Worm (Caenorhabditis elegans) whole organism, L1 larva: ENCODE data around the gene pak-1.

Source experiments
- C04F5.9 ChIP-seq: sonication (generic microtip); optimal IDR thresholded peaks from 2 replicates; lab custom pipeline; 2016; ENCODE audit warnings: missing genetic modification characterization, missing compliant biosample characterization
- Y116A8C.19 ChIP-seq: sonication (generic microtip); optimal IDR thresholded peaks from 2 replicates; lab custom pipeline; 2016; ENCODE audit warnings: missing compliant biosample characterization, missing genetic modification characterization, borderline replicate concordance
- alr-1 ChIP-seq: fragments of 200-800 bp; sonication (Bioruptor generic); optimal IDR thresholded peaks from 2 replicates; lab custom pipeline; 2018; ENCODE audit warnings: borderline replicate concordance, mild to moderate bottlenecking, missing genetic modification characterization, missing compliant biosample characterization
- aly-2 ChIP-seq: fragments of 150-350 bp; optimal IDR thresholded peaks from 2 replicates; lab custom pipeline; 2014; ENCODE audit warnings: missing biosample characterization, missing genetic modification characterization
- ama-1 ChIP-seq: fragments of 150-350 bp; optimal IDR thresholded peaks from 2 replicates; lab custom pipeline; 2014
- blmp-1 ChIP-seq: fragments of 150-350 bp; optimal IDR thresholded peaks from 2 replicates; lab custom pipeline; 2014; ENCODE audit warnings: missing biosample characterization, missing genetic modification characterization
- ceh-63 ChIP-seq: fragments of 200-800 bp; sonication (Bioruptor generic); optimal IDR thresholded peaks from 2 replicates; lab custom pipeline; 2018; ENCODE audit warnings: mild to moderate bottlenecking, missing genetic modification characterization, missing compliant biosample characterization
- ceh-82 ChIP-seq, 3 experiments: fragments of 150-350 bp in 1 of 3; sonication (generic microtip) in 2 of 3; optimal IDR thresholded peaks; 2 replicates each; lab custom pipeline; 2014 to 2017; ENCODE audit warnings: missing biosample characterization in 3 of 3, missing genetic modification characterization in 3 of 3
- ceh-88 ChIP-seq: fragments of 200-800 bp; sonication (Bioruptor generic); IDR thresholded peaks from 2 replicates; pipeline ENCODE4 v1.3.6; 2022; ENCODE audit warnings: missing genetic modification characterization, missing compliant biosample characterization
- dsc-1 ChIP-seq: sonication (generic microtip); optimal IDR thresholded peaks from 2 replicates; lab custom pipeline; 2016; ENCODE audit warnings: mild to moderate bottlenecking, missing genetic modification characterization, missing compliant biosample characterization
- efl-1 ChIP-seq, 4 experiments: fragments of 150-350 bp; optimal IDR thresholded peaks in 3 of 4; peaks in 1 of 4; 1 replicate in 1 of 4; 2 replicates in 3 of 4; lab custom pipeline; 2014; ENCODE audit warnings: missing biosample characterization in 2 of 4, missing genetic modification characterization in 2 of 4, missing genetic modification reagents in 2 of 4
- efl-3 ChIP-seq: fragments of 200-800 bp; sonication (Bioruptor generic); optimal IDR thresholded peaks from 2 replicates; lab custom pipeline; 2018; ENCODE audit warnings: mild to moderate bottlenecking, missing genetic modification characterization, missing compliant biosample characterization
- egl-13 ChIP-seq: sonication (generic microtip); optimal IDR thresholded peaks from 2 replicates; lab custom pipeline; 2016; ENCODE audit warnings: missing genotype, missing genetic modification reagents, missing genetic modification characterization, missing compliant biosample characterization
- elt-3 ChIP-seq, 6 experiments: fragments of 150-350 bp in 1 of 6; sonication (generic microtip); optimal IDR thresholded peaks; 2 replicates each; lab custom pipeline; 2017 to 2018; ENCODE audit warnings: missing biosample characterization in 6 of 6, missing genetic modification characterization in 6 of 6, inconsistent platforms in 1 of 6
- fkh-10 ChIP-seq: sonication (generic microtip); optimal IDR thresholded peaks from 2 replicates; lab custom pipeline; 2017; ENCODE audit warnings: missing biosample characterization, missing genetic modification reagents, missing genetic modification characterization
- fos-1 ChIP-seq: fragments of 150-350 bp; optimal IDR thresholded peaks from 2 replicates; lab custom pipeline; 2014; ENCODE audit warnings: missing biosample characterization, missing genetic modification characterization
- hpl-2 ChIP-seq: fragments of 150-350 bp; optimal IDR thresholded peaks from 2 replicates; lab custom pipeline; 2014; ENCODE audit warnings: missing biosample characterization, missing genetic modification reagents, missing genetic modification characterization
- irx-1 ChIP-seq: sonication (generic microtip); optimal IDR thresholded peaks from 2 replicates; lab custom pipeline; 2016; ENCODE audit warnings: missing genetic modification characterization, missing compliant biosample characterization
- jun-1 ChIP-seq: fragments of 150-350 bp; optimal IDR thresholded peaks from 2 replicates; lab custom pipeline; 2014; ENCODE audit warnings: missing biosample characterization, missing genetic modification reagents, missing genetic modification characterization
- lin-14 ChIP-seq: fragments of 200-800 bp; sonication (Bioruptor generic); optimal IDR thresholded peaks from 2 replicates; lab custom pipeline; 2018; ENCODE audit warnings: mild to moderate bottlenecking, missing genetic modification characterization, moderate library complexity, missing compliant biosample characterization
- lin-35 ChIP-seq, 2 experiments: fragments of 150-350 bp; optimal IDR thresholded peaks; 2 replicates each; lab custom pipeline; 2014; ENCODE audit warnings: missing biosample characterization in 2 of 2, missing genetic modification characterization in 2 of 2, missing genetic modification reagents in 2 of 2
- lin-39 ChIP-seq: fragments of 150-350 bp; optimal IDR thresholded peaks from 2 replicates; lab custom pipeline; 2014; ENCODE audit warnings: missing biosample characterization, missing genetic modification reagents, missing genetic modification characterization
- lir-3 ChIP-seq: sonication (generic microtip); optimal IDR thresholded peaks from 2 replicates; lab custom pipeline; 2016; ENCODE audit warnings: mild to moderate bottlenecking, missing genetic modification characterization, moderate library complexity, missing compliant biosample characterization; ENCODE audit not compliant: poor library complexity
- lsy-2 ChIP-seq, 2 experiments: fragments of 150-350 bp; optimal IDR thresholded peaks; 2 replicates each; lab custom pipeline; 2014; ENCODE audit warnings: missing biosample characterization in 2 of 2, missing genetic modification characterization in 2 of 2
- mdl-1 ChIP-seq, 2 experiments: fragments of 150-350 bp; optimal IDR thresholded peaks; 2 replicates each; lab custom pipeline; 2014 to 2017; ENCODE audit warnings: missing biosample characterization in 2 of 2, missing genetic modification characterization in 2 of 2, inconsistent platforms in 1 of 2
- mef-2 ChIP-seq: fragments of 150-350 bp; optimal IDR thresholded peaks from 2 replicates; lab custom pipeline; 2014; ENCODE audit warnings: missing biosample characterization, missing genetic modification characterization
- mep-1 ChIP-seq: fragments of 150-350 bp; optimal IDR thresholded peaks from 2 replicates; lab custom pipeline; 2014; ENCODE audit warnings: missing biosample characterization, missing genetic modification characterization
- nhr-20 ChIP-seq: sonication (generic microtip); optimal IDR thresholded peaks from 2 replicates; lab custom pipeline; 2016; ENCODE audit warnings: mild to moderate bottlenecking, missing genetic modification characterization, missing compliant biosample characterization
- nhr-237 ChIP-seq: fragments of 150-350 bp; optimal IDR thresholded peaks from 2 replicates; lab custom pipeline; 2014; ENCODE audit warnings: missing biosample characterization, missing genetic modification characterization
- nhr-28 ChIP-seq: fragments of 150-350 bp; optimal IDR thresholded peaks from 2 replicates; lab custom pipeline; 2014; ENCODE audit warnings: missing biosample characterization, missing genetic modification characterization
- nhr-47 ChIP-seq: sonication (generic microtip); optimal IDR thresholded peaks from 2 replicates; lab custom pipeline; 2016; ENCODE audit warnings: mild to moderate bottlenecking, missing genetic modification characterization, moderate library complexity, missing compliant biosample characterization
- nhr-71 ChIP-seq: sonication (generic microtip); optimal IDR thresholded peaks from 2 replicates; lab custom pipeline; 2016; ENCODE audit warnings: mild to moderate bottlenecking, missing genetic modification characterization, moderate library complexity, missing compliant biosample characterization
- nhr-76 ChIP-seq: sonication (generic microtip); optimal IDR thresholded peaks from 2 replicates; lab custom pipeline; 2017; ENCODE audit warnings: missing biosample characterization, missing genetic modification characterization
- nhr-77 ChIP-seq: fragments of 150-350 bp; optimal IDR thresholded peaks from 2 replicates; lab custom pipeline; 2014; ENCODE audit warnings: missing biosample characterization, missing genetic modification characterization
- nhr-84 ChIP-seq: sonication (generic microtip); optimal IDR thresholded peaks from 2 replicates; lab custom pipeline; 2017; ENCODE audit warnings: missing biosample characterization, missing genetic modification characterization
- nhr-85 ChIP-seq: sonication (generic microtip); peaks from one replicate; lab custom pipeline; 2016; ENCODE audit warnings: missing genetic modification characterization, inconsistent platforms, missing compliant biosample characterization
- nhr-90 ChIP-seq: sonication (generic microtip); optimal IDR thresholded peaks from 2 replicates; lab custom pipeline; 2016; ENCODE audit warnings: mild to moderate bottlenecking, missing genetic modification characterization, missing compliant biosample characterization; ENCODE audit not compliant: poor library complexity
- pag-3 ChIP-seq: sonication (generic microtip); optimal IDR thresholded peaks from 2 replicates; lab custom pipeline; 2017; ENCODE audit warnings: missing genetic modification characterization, mild to moderate bottlenecking, missing compliant biosample characterization, antibody characterized with exemption, borderline replicate concordance; ENCODE audit not compliant: insufficient read depth
- pax-3 ChIP-seq: fragments of 200-800 bp; sonication (Bioruptor generic); optimal IDR thresholded peaks from 2 replicates; lab custom pipeline; 2018; ENCODE audit warnings: mild to moderate bottlenecking, missing genetic modification characterization, moderate library complexity, missing compliant biosample characterization
- skn-1 ChIP-seq: fragments of 150-350 bp; optimal IDR thresholded peaks from 2 replicates; lab custom pipeline; 2014; ENCODE audit warnings: missing biosample characterization, missing genetic modification characterization
- snpc-4 ChIP-seq: fragments of 150-350 bp; optimal IDR thresholded peaks from 2 replicates; lab custom pipeline; 2014; ENCODE audit warnings: missing biosample characterization, missing genetic modification characterization
- sox-4 ChIP-seq: sonication (generic microtip); optimal IDR thresholded peaks from 2 replicates; lab custom pipeline; 2016; ENCODE audit warnings: missing genetic modification characterization, missing compliant biosample characterization
- sptf-1 ChIP-seq: fragments of 150-350 bp; optimal IDR thresholded peaks from 2 replicates; lab custom pipeline; 2014; ENCODE audit warnings: missing biosample characterization, missing genetic modification characterization
- swsn-7 ChIP-seq: sonication (generic microtip); optimal IDR thresholded peaks from 2 replicates; lab custom pipeline; 2016; ENCODE audit warnings: missing genetic modification characterization, missing compliant biosample characterization
- tlp-1 ChIP-seq: fragments of 150-350 bp; optimal IDR thresholded peaks from 2 replicates; lab custom pipeline; 2014; ENCODE audit warnings: missing biosample characterization, missing genetic modification characterization
- unc-130 ChIP-seq: fragments of 150-350 bp; optimal IDR thresholded peaks from 2 replicates; lab custom pipeline; 2017; ENCODE audit warnings: missing biosample characterization, missing genetic modification characterization, inconsistent platforms
- unc-30 ChIP-seq: sonication (generic microtip); optimal IDR thresholded peaks from 2 replicates; lab custom pipeline; 2017; ENCODE audit warnings: missing biosample characterization, missing genetic modification characterization
- unc-62 ChIP-seq: fragments of 150-350 bp; optimal IDR thresholded peaks from 2 replicates; lab custom pipeline; 2014; ENCODE audit warnings: missing biosample characterization, missing genetic modification reagents, missing genetic modification characterization
- unc-98 ChIP-seq: fragments of 200-800 bp; sonication (Bioruptor generic); IDR thresholded peaks from 2 replicates; pipeline ENCODE4 v1.3.6; 2022; ENCODE audit warnings: missing genetic modification characterization, missing compliant biosample characterization
- vab-15 ChIP-seq: sonication (generic microtip); optimal IDR thresholded peaks from 2 replicates; lab custom pipeline; 2017; ENCODE audit warnings: missing genotype, mild to moderate bottlenecking, missing genetic modification characterization, missing compliant biosample characterization
- xbp-1 ChIP-seq: sonication (generic microtip); optimal IDR thresholded peaks from 2 replicates; lab custom pipeline; 2016; ENCODE audit warnings: missing genetic modification characterization, missing compliant biosample characterization

Gene pak-1

DNA sequence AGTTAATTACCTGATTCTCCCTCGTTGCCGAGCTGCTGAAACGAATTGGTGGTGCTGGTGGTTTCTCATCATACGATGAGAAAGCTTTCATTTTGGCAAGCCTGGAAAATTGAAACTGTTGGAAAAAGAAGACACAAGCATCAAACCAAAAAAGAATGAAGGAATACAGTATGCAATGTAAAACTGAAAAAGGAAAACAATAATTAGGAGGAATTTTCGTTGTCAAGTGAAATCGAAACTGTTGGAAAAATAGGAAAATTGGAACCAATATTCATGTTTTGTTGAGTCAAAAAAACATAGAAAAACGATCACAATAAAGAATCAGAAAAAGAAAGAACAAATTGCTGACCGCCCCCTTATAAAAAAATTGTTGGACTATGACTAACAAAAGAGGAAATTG, at the start of gene pak-1:
Gene pak-1 (minus strand): TSS at position 101 of the 400 bp plus-strand sequence.
- TF ChIP-seq nhr-237 (tag; lab: Kevin White, UChicago) = no peak
- TF ChIP-seq lir-3 (tag; lab: Kevin White, UChicago) = no peak

- TF ChIP-seq efl-1 (optimal IDR thresholded peaks at IDR 0.05; lab: Kevin White, UChicago) (peak; percentile 23 to 28), efl-1 (GFP tag; optimal IDR thresholded peaks at IDR 0.05 in 1 of 2; lab: Kevin White, UChicago) (peak in 1 of 2 experiments; percentile 60), C04F5.9 (no peak), nhr-85 (tag; lab: Kevin White, UChicago) (peak; percentile 54), nhr-237 (tag; lab: Kevin White, UChicago) (no peak), xbp-1 (peak; percentile 98), lin-39 (tag; lab: Kevin White, UChicago) (no peak), blmp-1 (tag; lab: Kevin White, UChicago) (no peak), lsy-2 (tag; optimal IDR thresholded peaks at IDR 0.05; lab: Kevin White, UChicago) (peak; percentile 19 to 46), nhr-28 (tag; lab: Kevin White, UChicago) (no peak), ama-1 (lab: Kevin White, UChicago) (no peak), unc-30 (no peak), ceh-82 (tag; optimal IDR thresholded peaks at IDR 0.05; lab: Kevin White, UChicago) (peak; percentile 30 to 58 (median 51)), Y116A8C.19 (tag; lab: Kevin White, UChicago) (no peak), mef-2 (no peak), nhr-84 (no peak), unc-130 (peak; percentile 44), fkh-10 (GFP tag; lab: Kevin White, UChicago) (no peak), sptf-1 (no peak), lir-3 (tag; lab: Kevin White, UChicago) (no peak), vab-15 (tag; lab: Kevin White, UChicago) (peak; percentile 26), pax-3 (tag; lab: Kevin White, UChicago) (no peak), unc-62 (GFP tag; lab: Kevin White, UChicago) (no peak), snpc-4 (tag; lab: Kevin White, UChicago) (no peak), sox-4 (tag; lab: Kevin White, UChicago) (peak; percentile 30), jun-1 (tag; lab: Kevin White, UChicago) (no peak), mdl-1 (tag; optimal IDR thresholded peaks at IDR 0.05; lab: Kevin White, UChicago) (peak in 1 of 2 experiments; percentile 39), unc-98 (GFP tag; lab: Robert Waterston, UW) (no peak), aly-2 (tag; lab: Kevin White, UChicago) (no peak), dsc-1 (tag; lab: Kevin White, UChicago) (peak; percentile 46), nhr-47 (tag; lab: Kevin White, UChicago) (peak; percentile 61), alr-1 (tag; lab: Kevin White, UChicago) (no peak), hpl-2 (GFP tag; lab: Kevin White, UChicago) (no peak), mep-1 (tag; lab: Kevin White, UChicago) (peak; percentile 21), nhr-76 (tag; lab: Kevin White, UChicago) (no peak), lin-14 (GFP tag; lab: Kevin White, UChicago) (peak; percentile 78), swsn-7 (tag; lab: Kevin White, UChicago) (peak; percentile 62), nhr-71 (tag; lab: Kevin White, UChicago) (peak; percentile 69), fos-1 (tag; lab: Kevin White, UChicago) (no peak), irx-1 (tag; lab: Kevin White, UChicago) (no peak), nhr-77 (tag; lab: Kevin White, UChicago) (no peak), ceh-63 (no peak), efl-3 (GFP tag; lab: Kevin White, UChicago) (no peak), lin-35 (GFP tag; optimal IDR thresholded peaks at IDR 0.05; lab: Kevin White, UChicago) (peak; percentile 18 to 24), pag-3 (tag; lab: Kevin White, UChicago) (no peak), ceh-88 (no peak), skn-1 (tag; lab: Kevin White, UChicago) (peak; percentile 21), egl-13 (tag; lab: Kevin White, UChicago) (peak; percentile 58), nhr-20 (tag; lab: Kevin White, UChicago) (peak; percentile 62), elt-3 (tag; optimal IDR thresholded peaks at IDR 0.05; lab: Kevin White, UChicago) (no peak), nhr-90 (tag; lab: Kevin White, UChicago) (peak; percentile 30), tlp-1 (tag; lab: Kevin White, UChicago) (no peak)
Measured at ce11 chrX:6097551-6097950, 49.1 kb upstream of the pak-1 start, which contains the start of gene C15H9.4. TSS of gene C15H9.4 (plus strand) at chrX:6097643.
